Worm (Caenorhabditis elegans) whole organism, early embryonic: ENCODE results near the gene srh-61.

Source experiments
- B0310.2 ChIP-seq: sonication (generic microtip); optimal IDR thresholded peaks from 2 replicates; lab custom pipeline; 2016; ENCODE audit warnings: mild to moderate bottlenecking, missing genetic modification characterization, missing compliant biosample characterization
- F13C5.2 ChIP-seq: sonication (generic microtip); optimal IDR thresholded peaks from 2 replicates; lab custom pipeline; 2017; ENCODE audit warnings: mild to moderate bottlenecking, missing genetic modification characterization, inconsistent platforms, missing compliant biosample characterization
- aly-1 ChIP-seq: sonication (generic microtip); optimal IDR thresholded peaks from 2 replicates; lab custom pipeline; 2016; ENCODE audit warnings: missing genetic modification characterization, missing compliant biosample characterization
- ama-1 ChIP-seq: fragments of 150-350 bp; optimal IDR thresholded peaks from 2 replicates; lab custom pipeline; 2014
- ceh-13 ChIP-seq: fragments of 200-800 bp; sonication (Bioruptor generic); optimal IDR thresholded peaks from 2 replicates; lab custom pipeline; 2018; ENCODE audit warnings: mild to moderate bottlenecking, missing genetic modification characterization, missing compliant biosample characterization
- ceh-36 ChIP-seq: sonication (generic microtip); optimal IDR thresholded peaks from 2 replicates; lab custom pipeline; 2016; ENCODE audit warnings: missing genetic modification characterization, inconsistent platforms, missing compliant biosample characterization
- ets-7 ChIP-seq: sonication (generic microtip); optimal IDR thresholded peaks from 2 replicates; lab custom pipeline; 2016; ENCODE audit warnings: missing genotype, missing genetic modification characterization, missing compliant biosample characterization
- flt-1 ChIP-seq: fragments of 200-800 bp; sonication (Bioruptor generic); IDR thresholded peaks from 2 replicates; pipeline ENCODE4 v1.3.6; 2022; ENCODE audit warnings: missing genetic modification characterization, missing compliant biosample characterization
- hmbx-1 ChIP-seq: sonication (generic microtip); optimal IDR thresholded peaks from 2 replicates; lab custom pipeline; 2016; ENCODE audit warnings: mild to moderate bottlenecking, missing genetic modification characterization, missing compliant biosample characterization
- hmg-4 ChIP-seq: fragments of 200-800 bp; sonication (Bioruptor generic); optimal IDR thresholded peaks from 2 replicates; lab custom pipeline; 2018; ENCODE audit warnings: mild to moderate bottlenecking, missing genetic modification characterization, missing compliant biosample characterization
- hnd-1 ChIP-seq: sonication (generic microtip); optimal IDR thresholded peaks from 2 replicates; lab custom pipeline; 2016; ENCODE audit warnings: missing genetic modification characterization, missing compliant biosample characterization
- pes-1 ChIP-seq: fragments of 200-800 bp; sonication (Bioruptor generic); IDR thresholded peaks from 2 replicates; pipeline ENCODE4 v1.3.6; 2022; ENCODE audit warnings: missing genetic modification reagents, missing genetic modification characterization, missing compliant biosample characterization
- scrt-1 ChIP-seq: fragments of 200-800 bp; sonication (Bioruptor generic); IDR thresholded peaks from 2 replicates; pipeline ENCODE4 v1.3.6; 2022; ENCODE audit warnings: missing genetic modification characterization, missing compliant biosample characterization
- sea-1 ChIP-seq: fragments of 200-800 bp; sonication (Bioruptor generic); conservative IDR thresholded peaks from 2 replicates; pipeline ENCODE4 v1.3.6; 2022; ENCODE audit warnings: missing genetic modification characterization, missing compliant biosample characterization
- tbx-11 ChIP-seq: fragments of 200-800 bp; sonication (Bioruptor generic); IDR thresholded peaks from 2 replicates; pipeline ENCODE4 v1.3.6; 2022; ENCODE audit warnings: missing genetic modification characterization, missing compliant biosample characterization
- tbx-37 ChIP-seq: fragments of 200-800 bp; sonication (Bioruptor generic); conservative IDR thresholded peaks from 2 replicates; pipeline ENCODE4 v1.3.6; 2022; ENCODE audit warnings: missing genetic modification reagents, missing genetic modification characterization, missing compliant biosample characterization
- tra-4 ChIP-seq: sonication (generic microtip); optimal IDR thresholded peaks from 2 replicates; lab custom pipeline; 2017; ENCODE audit warnings: missing genetic modification characterization, missing compliant biosample characterization

srh-61 gene

ce11 chrII:12506511-12506910, 9.7 kb downstream of the srh-61 start:
- no peak for TF ChIP-seq flt-1 (GFP tag; lab: Robert Waterston, UW)

- no peak for TF ChIP-seq ceh-36
- TF ChIP-seq ets-7 (tag; lab: Kevin White, UChicago) = no peak
- no peak for TF ChIP-seq hnd-1 (tag; lab: Kevin White, UChicago)
- TF ChIP-seq aly-1 (tag; lab: Kevin White, UChicago) = no peak
- no peak for TF ChIP-seq ama-1 (lab: Kevin White, UChicago)
Observed at ce11 chrII:12502784-12503183, 13.4 kb downstream of the srh-61 start, which contains the start of gene ador-1. TSS of gene ador-1 (minus strand) at chrII:12502884.

ce11 chrII:12499969-12500368, 16.2 kb downstream of the srh-61 start:
- no peak for TF ChIP-seq tbx-37 (GFP tag; lab: Robert Waterston, UW)
- TF ChIP-seq hnd-1 (tag; lab: Kevin White, UChicago) = no peak
- TF ChIP-seq B0310.2 (tag; lab: Kevin White, UChicago) = no peak
- TF ChIP-seq F13C5.2 (tag; lab: Kevin White, UChicago) = no peak
- TF ChIP-seq hmbx-1 = no peak
- TF ChIP-seq flt-1 (GFP tag; lab: Robert Waterston, UW) = no peak

- no peak for TF ChIP-seq sea-1 (GFP tag; lab: Robert Waterston, UW)
- TF ChIP-seq tbx-11 (GFP tag; lab: Robert Waterston, UW) = no peak
- TF ChIP-seq ceh-36 = no peak
- no peak for TF ChIP-seq ama-1 (lab: Kevin White, UChicago)
- no peak for TF ChIP-seq tbx-37 (GFP tag; lab: Robert Waterston, UW)
- TF ChIP-seq aly-1 (tag; lab: Kevin White, UChicago) = no peak
- no peak for TF ChIP-seq B0310.2 (tag; lab: Kevin White, UChicago)
- TF ChIP-seq ets-7 (tag; lab: Kevin White, UChicago) = no peak
- TF ChIP-seq tra-4 (tag; lab: Kevin White, UChicago) = no peak
- TF ChIP-seq F13C5.2 (tag; lab: Kevin White, UChicago) = no peak
- TF ChIP-seq hmg-4 (GFP tag; lab: Kevin White, UChicago) = no peak
- TF ChIP-seq hnd-1 (tag; lab: Kevin White, UChicago) = no peak
- no peak for TF ChIP-seq hmbx-1
- TF ChIP-seq flt-1 (GFP tag; lab: Robert Waterston, UW) = no peak
- no peak for TF ChIP-seq pes-1 (GFP tag; lab: Robert Waterston, UW)
- TF ChIP-seq ceh-13 = no peak
Observed at ce11 chrII:12496981-12497380, 19.2 kb downstream of the srh-61 start, which contains the start of gene T21B4.3. TSS of gene T21B4.3 (minus strand) at chrII:12497081.

- TF ChIP-seq pes-1 (GFP tag; lab: Robert Waterston, UW) (peak; percentile 98), hnd-1 (tag; lab: Kevin White, UChicago) (peak; percentile 88), hmg-4 (GFP tag; lab: Kevin White, UChicago) (peak; percentile 92), B0310.2 (tag; lab: Kevin White, UChicago) (peak; percentile 91), scrt-1 (GFP tag; lab: Robert Waterston, UW) (peak; percentile 98), hmbx-1 (peak; percentile 79), tbx-11 (GFP tag; lab: Robert Waterston, UW) (peak; percentile 97), F13C5.2 (tag; lab: Kevin White, UChicago) (peak; percentile 95), tbx-37 (GFP tag; lab: Robert Waterston, UW) (peak; percentile 98), ets-7 (tag; lab: Kevin White, UChicago) (peak; percentile 93), aly-1 (tag; lab: Kevin White, UChicago) (peak; percentile 90), tra-4 (tag; lab: Kevin White, UChicago) (peak; percentile 85), ama-1 (lab: Kevin White, UChicago) (no peak), sea-1 (GFP tag; lab: Robert Waterston, UW) (peak; percentile 95), ceh-13 (peak; percentile 84), ceh-36 (peak; percentile 94), flt-1 (GFP tag; lab: Robert Waterston, UW) (peak; percentile 98)
Observed at ce11 chrII:12494556-12495131, 21.6 kb downstream of the srh-61 start, which contains the start of gene col-85. TSS of gene col-85 (minus strand) at chrII:12495095.

- no peak for TF ChIP-seq pes-1 (GFP tag; lab: Robert Waterston, UW)
- no peak for TF ChIP-seq ets-7 (tag; lab: Kevin White, UChicago)
- no peak for TF ChIP-seq hnd-1 (tag; lab: Kevin White, UChicago)
- no peak for TF ChIP-seq B0310.2 (tag; lab: Kevin White, UChicago)
- TF ChIP-seq aly-1 (tag; lab: Kevin White, UChicago) = no peak
- no peak for TF ChIP-seq hmbx-1
- TF ChIP-seq scrt-1 (GFP tag; lab: Robert Waterston, UW) = no peak
- TF ChIP-seq F13C5.2 (tag; lab: Kevin White, UChicago) = no peak
- no peak for TF ChIP-seq ceh-13
Observed at ce11 chrII:12494067-12494477, 22.1 kb downstream of the srh-61 start.

ce11 chrII:12491936-12492335, 24.3 kb downstream of the srh-61 start, which contains the start of gene srz-6:
TSS of gene srz-6 (plus strand) at chrII:12492236.
- no peak for TF ChIP-seq scrt-1 (GFP tag; lab: Robert Waterston, UW)
- no peak for TF ChIP-seq sea-1 (GFP tag; lab: Robert Waterston, UW)
- TF ChIP-seq ceh-36 = no peak
- TF ChIP-seq hmbx-1 = no peak
- TF ChIP-seq ama-1 (lab: Kevin White, UChicago) = no peak
- TF ChIP-seq aly-1 (tag; lab: Kevin White, UChicago) = no peak
- TF ChIP-seq hmg-4 (GFP tag; lab: Kevin White, UChicago) = no peak
- TF ChIP-seq ets-7 (tag; lab: Kevin White, UChicago) = no peak
- TF ChIP-seq F13C5.2 (tag; lab: Kevin White, UChicago) = no peak
- TF ChIP-seq tra-4 (tag; lab: Kevin White, UChicago) = no peak
- no peak for TF ChIP-seq ceh-13
- TF ChIP-seq tbx-37 (GFP tag; lab: Robert Waterston, UW) = no peak
- no peak for TF ChIP-seq B0310.2 (tag; lab: Kevin White, UChicago)
